Worm (Caenorhabditis elegans) whole organism, midembryonic: ENCODE data around the gene Y15E3A.3.

Source experiments
- T22C8.4 ChIP-seq: fragments of 200-800 bp; sonication (Bioruptor generic); IDR thresholded peaks from 2 replicates; pipeline ENCODE4 v1.3.6; 2022; ENCODE audit warnings: missing genetic modification characterization, missing compliant biosample characterization
- cog-1 ChIP-seq: sonication (generic microtip); optimal IDR thresholded peaks from 2 replicates; lab custom pipeline; 2016; ENCODE audit warnings: missing genetic modification characterization, missing compliant biosample characterization
- flt-1 ChIP-seq: fragments of 200-800 bp; sonication (Bioruptor generic); IDR thresholded peaks from 2 replicates; pipeline ENCODE4 v1.3.6; 2022; ENCODE audit warnings: missing genetic modification characterization, missing compliant biosample characterization
- klf-2 ChIP-seq: fragments of 200-800 bp; sonication (Bioruptor generic); conservative IDR thresholded peaks from 2 replicates; pipeline ENCODE4 v1.3.6; 2022; ENCODE audit warnings: missing genetic modification reagents, missing genetic modification characterization, missing compliant biosample characterization
- med-1 ChIP-seq: sonication (generic microtip); optimal IDR thresholded peaks from 2 replicates; lab custom pipeline; 2017; ENCODE audit warnings: missing genetic modification characterization, mild to moderate bottlenecking, missing compliant biosample characterization, antibody characterized with exemption, missing genetic modification reagents; ENCODE audit not compliant: insufficient read depth
- ref-1 ChIP-seq: fragments of 200-800 bp; sonication (Bioruptor generic); conservative IDR thresholded peaks from 2 replicates; pipeline ENCODE4 v1.3.6; 2022; ENCODE audit warnings: missing genetic modification reagents, missing genetic modification characterization, missing compliant biosample characterization
- tab-1 ChIP-seq: fragments of 200-800 bp; sonication (Bioruptor generic); IDR thresholded peaks from 2 replicates; pipeline ENCODE4 v1.3.6; 2022; ENCODE audit warnings: missing genetic modification characterization, missing compliant biosample characterization
- ztf-23 ChIP-seq: fragments of 200-800 bp; sonication (Bioruptor generic); IDR thresholded peaks from 2 replicates; pipeline ENCODE4 v1.3.6; 2022; ENCODE audit warnings: missing genetic modification reagents, missing genetic modification characterization, missing compliant biosample characterization
- ztf-29 ChIP-seq: fragments of 200-800 bp; sonication (Bioruptor generic); IDR thresholded peaks from 2 replicates; pipeline ENCODE4 v1.3.6; 2022; ENCODE audit warnings: missing genetic modification reagents, missing genetic modification characterization, missing compliant biosample characterization

DNA sequence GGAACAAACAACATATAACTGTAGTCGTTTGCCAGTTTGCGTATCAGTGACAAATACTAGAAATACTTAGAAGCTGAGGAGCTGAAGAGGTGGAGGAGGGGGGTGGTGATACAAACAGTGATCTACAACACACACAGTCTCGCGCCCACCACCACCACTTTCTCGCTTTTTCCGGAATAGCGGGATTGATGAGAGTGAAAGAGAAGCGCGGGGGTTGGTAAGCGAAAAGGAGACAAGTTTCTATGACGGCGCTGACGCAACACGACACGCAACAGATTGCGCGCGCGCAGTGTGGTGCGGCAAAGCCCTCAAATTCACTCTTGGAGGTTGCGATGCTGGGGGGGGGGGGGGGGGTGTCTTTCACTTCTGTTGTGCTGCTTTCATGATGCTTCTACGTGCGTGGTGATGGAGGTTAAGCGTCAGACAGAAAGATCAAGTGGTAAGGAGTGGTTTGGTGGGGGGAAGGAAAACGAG, 47.9 kb downstream of the Y15E3A.3 start, which contains the start of gene kin-20:
- TF ChIP-seq ref-1 (no peak), klf-2 (GFP tag; lab: Robert Waterston, UW) (no peak), ztf-23 (GFP tag; lab: Robert Waterston, UW) (no peak), ztf-29 (GFP tag; lab: Robert Waterston, UW) (peak; percentile 56; the same call in 1 of the 2 replicates), med-1 (GFP tag; lab: Kevin White, UChicago) (no peak), tab-1 (GFP tag; lab: Robert Waterston, UW) (no peak), cog-1 (tag; lab: Kevin White, UChicago) (no peak), T22C8.4 (GFP tag; lab: Robert Waterston, UW) (no peak), flt-1 (GFP tag; lab: Robert Waterston, UW) (no peak)
